Worm (Caenorhabditis elegans) whole organism, L4 larva: ENCODE results near the gene fbxb-90.

ENCODE experiments used
- T20F7.1 ChIP-seq: fragments of 200-800 bp; sonication (Bioruptor generic); optimal IDR thresholded peaks from 2 replicates; lab custom pipeline; 2018; ENCODE audit warnings: mild to moderate bottlenecking, missing genetic modification characterization, missing compliant biosample characterization
- Y105C5A.15 ChIP-seq: fragments of 200-800 bp; sonication (Bioruptor generic); IDR thresholded peaks from 2 replicates; pipeline ENCODE4 v1.3.6; 2022; ENCODE audit warnings: missing genetic modification characterization, missing compliant biosample characterization
- Y5F2A.4 ChIP-seq: fragments of 200-800 bp; sonication (Bioruptor generic); optimal IDR thresholded peaks from 2 replicates; lab custom pipeline; 2018; ENCODE audit warnings: mild to moderate bottlenecking, missing genetic modification characterization, missing compliant biosample characterization
- aha-1 ChIP-seq: fragments of 150-350 bp; peaks from one replicate; lab custom pipeline; 2014; ENCODE audit warnings: missing biosample characterization, missing genetic modification characterization
- ceh-20 ChIP-seq: fragments of 200-800 bp; sonication (Bioruptor generic); IDR thresholded peaks from 2 replicates; pipeline ENCODE4 v1.3.6; 2022; ENCODE audit warnings: missing genetic modification reagents, missing genetic modification characterization, missing compliant biosample characterization
- ces-1 ChIP-seq: fragments of 150-350 bp; sonication (generic microtip); optimal IDR thresholded peaks from 4 replicates; lab custom pipeline; 2014; ENCODE audit warnings: missing biosample characterization, missing genetic modification reagents, missing genetic modification characterization
- cey-2 ChIP-seq: sonication (generic microtip); optimal IDR thresholded peaks from 3 replicates; lab custom pipeline; 2017; ENCODE audit warnings: missing genetic modification characterization, mild to moderate bottlenecking, missing compliant biosample characterization, antibody characterized with exemption, borderline replicate concordance; ENCODE audit not compliant: insufficient read depth
- daf-16 ChIP-seq, 3 experiments: sonication (generic microtip); optimal IDR thresholded peaks; 2 replicates each; lab custom pipeline; 2016 to 2017; ENCODE audit warnings: missing genetic modification characterization in 3 of 3, missing genetic modification reagents in 3 of 3, mild to moderate bottlenecking in 2 of 3, missing compliant biosample characterization in 2 of 3, missing biosample characterization in 1 of 3, moderate library complexity in 1 of 3
- daf-19 ChIP-seq: fragments of 200-800 bp; sonication (Bioruptor generic); conservative IDR thresholded peaks from 2 replicates; pipeline ENCODE4 v1.3.6; 2022; ENCODE audit warnings: missing genetic modification characterization, missing compliant biosample characterization
- dmd-6 ChIP-seq: fragments of 200-800 bp; sonication (Bioruptor generic); IDR thresholded peaks from 2 replicates; pipeline ENCODE4 v1.3.6; 2022; ENCODE audit warnings: missing genetic modification reagents, missing genetic modification characterization, missing compliant biosample characterization
- dmd-8 ChIP-seq: fragments of 200-800 bp; sonication (Bioruptor generic); IDR thresholded peaks from 2 replicates; pipeline ENCODE4 v1.3.6; 2022; ENCODE audit warnings: missing genetic modification characterization, missing compliant biosample characterization
- dpl-1 ChIP-seq: fragments of 150-350 bp; optimal IDR thresholded peaks from 2 replicates; lab custom pipeline; 2014; ENCODE audit warnings: missing biosample characterization, missing genetic modification reagents, missing genetic modification characterization
- duxl-1 ChIP-seq: sonication (generic microtip); optimal IDR thresholded peaks from 2 replicates; lab custom pipeline; 2016; ENCODE audit warnings: mild to moderate bottlenecking, missing genetic modification characterization, moderate library complexity, missing compliant biosample characterization; ENCODE audit not compliant: poor library complexity
- egl-27 ChIP-seq: sonication (generic microtip); optimal IDR thresholded peaks from 3 replicates; lab custom pipeline; 2017; ENCODE audit warnings: missing biosample characterization, missing genetic modification reagents, missing genetic modification characterization
- fkh-10 ChIP-seq: fragments of 150-350 bp; optimal IDR thresholded peaks from 2 replicates; lab custom pipeline; 2014; ENCODE audit warnings: missing biosample characterization, missing genetic modification reagents, missing genetic modification characterization
- hif-1 ChIP-seq, 2 experiments: sonication (generic microtip); optimal IDR thresholded peaks; 2 replicates each; lab custom pipeline; 2016 to 2017; ENCODE audit warnings: missing compliant biosample characterization in 2 of 2, missing genetic modification characterization in 2 of 2, missing genetic modification reagents in 2 of 2, missing genotype in 2 of 2, mild to moderate bottlenecking in 1 of 2
- hlh-11 ChIP-seq: fragments of 200-800 bp; sonication (Bioruptor generic); optimal IDR thresholded peaks from 2 replicates; lab custom pipeline; 2018; ENCODE audit warnings: mild to moderate bottlenecking, missing genetic modification characterization, missing compliant biosample characterization
- hmg-1.1 ChIP-seq: fragments of 200-800 bp; sonication (Bioruptor generic); IDR thresholded peaks from 2 replicates; pipeline ENCODE4 v1.3.6; 2022; ENCODE audit warnings: missing genetic modification reagents, missing genetic modification characterization, missing compliant biosample characterization
- lin-38 ChIP-seq: fragments of 200-800 bp; sonication (Bioruptor generic); IDR thresholded peaks from 2 replicates; pipeline ENCODE4 v1.3.6; 2022; ENCODE audit warnings: missing genetic modification reagents, missing genetic modification characterization, missing compliant biosample characterization
- lsy-2 ChIP-seq, 2 experiments: fragments of 150-350 bp in 1 of 2; sonication (generic microtip) in 1 of 2; optimal IDR thresholded peaks; 2 replicates each; lab custom pipeline; 2014 to 2017; ENCODE audit warnings: missing biosample characterization in 2 of 2, missing genetic modification characterization in 2 of 2
- madf-9 ChIP-seq: fragments of 200-800 bp; sonication (Bioruptor generic); conservative IDR thresholded peaks from 2 replicates; pipeline ENCODE4 v1.3.6; 2022; ENCODE audit warnings: missing genetic modification reagents, missing genetic modification characterization, missing compliant biosample characterization
- mdl-1 ChIP-seq, 2 experiments: fragments of 150-350 bp in 1 of 2; sonication (generic microtip) in 1 of 2; optimal IDR thresholded peaks; 2 replicates each; lab custom pipeline; 2014 to 2017; ENCODE audit warnings: missing biosample characterization in 2 of 2, missing genetic modification characterization in 2 of 2
- mxl-3 ChIP-seq: fragments of 200-800 bp; sonication (Bioruptor generic); optimal IDR thresholded peaks from 2 replicates; lab custom pipeline; 2018; ENCODE audit warnings: mild to moderate bottlenecking, missing genetic modification characterization, missing compliant biosample characterization
- nhr-102 ChIP-seq: sonication (generic microtip); optimal IDR thresholded peaks from 2 replicates; lab custom pipeline; 2016; ENCODE audit warnings: mild to moderate bottlenecking, missing genetic modification characterization, moderate library complexity, missing compliant biosample characterization
- nhr-11 ChIP-seq: fragments of 150-350 bp; optimal IDR thresholded peaks from 2 replicates; lab custom pipeline; 2014; ENCODE audit warnings: missing biosample characterization, missing genetic modification characterization
- nhr-28 ChIP-seq: fragments of 150-350 bp; optimal IDR thresholded peaks from 2 replicates; lab custom pipeline; 2014; ENCODE audit warnings: missing biosample characterization, missing genetic modification characterization
- nhr-41 ChIP-seq: fragments of 200-800 bp; sonication (Bioruptor generic); IDR thresholded peaks from 2 replicates; pipeline ENCODE4 v1.3.6; 2022; ENCODE audit warnings: missing genetic modification reagents, missing genetic modification characterization, missing compliant biosample characterization
- nhr-77 ChIP-seq: fragments of 150-350 bp; optimal IDR thresholded peaks from 2 replicates; lab custom pipeline; 2014; ENCODE audit warnings: missing biosample characterization, missing genetic modification characterization
- pha-4 ChIP-seq, 2 experiments: fragments of 150-350 bp in 1 of 2; fragments of 200-800 bp in 1 of 2; sonication (Bioruptor generic) in 1 of 2; IDR thresholded peaks in 1 of 2; optimal IDR thresholded peaks in 1 of 2; 2 replicates each; pipeline versions ENCODE4 v1.3.6 to Lab custom; 2014 to 2022; ENCODE audit warnings: missing genetic modification characterization in 2 of 2, missing genetic modification reagents in 2 of 2, missing biosample characterization in 1 of 2, missing compliant biosample characterization in 1 of 2
- pqm-1 ChIP-seq: sonication (generic microtip); optimal IDR thresholded peaks from 2 replicates; lab custom pipeline; 2017; ENCODE audit warnings: missing biosample characterization, missing genetic modification characterization
- sdz-12 ChIP-seq: fragments of 200-800 bp; sonication (Bioruptor generic); optimal IDR thresholded peaks from 2 replicates; lab custom pipeline; 2018; ENCODE audit warnings: mild to moderate bottlenecking, missing genetic modification characterization, missing compliant biosample characterization
- tag-97 ChIP-seq: fragments of 200-800 bp; sonication (Bioruptor generic); IDR thresholded peaks from 2 replicates; pipeline ENCODE4 v1.3.6; 2022; ENCODE audit warnings: missing genetic modification characterization, missing compliant biosample characterization
- tra-1 ChIP-seq: fragments of 200-800 bp; sonication (Bioruptor generic); IDR thresholded peaks from 2 replicates; pipeline ENCODE4 v1.3.6; 2022; ENCODE audit warnings: missing genetic modification reagents, missing genetic modification characterization, missing compliant biosample characterization
- unc-130 ChIP-seq: sonication (generic microtip); optimal IDR thresholded peaks from 2 replicates; lab custom pipeline; 2016; ENCODE audit warnings: missing genetic modification reagents, missing genetic modification characterization, missing compliant biosample characterization
- unc-62 ChIP-seq, 3 experiments: fragments of 150-350 bp in 1 of 3; sonication (generic microtip); optimal IDR thresholded peaks in 2 of 3; peaks in 1 of 3; 1 replicate in 1 of 3; 2 replicates in 2 of 3; lab custom pipeline; 2014 to 2017; ENCODE audit warnings: missing biosample characterization in 3 of 3, missing genetic modification characterization in 3 of 3, missing genetic modification reagents in 3 of 3, missing genotype in 1 of 3
- zfp-2 ChIP-seq: sonication (generic microtip); optimal IDR thresholded peaks from 2 replicates; lab custom pipeline; 2016; ENCODE audit warnings: mild to moderate bottlenecking, missing genetic modification characterization, missing compliant biosample characterization

Gene fbxb-90

ce11 chrII:3752184-3752583 is 3.6 kb upstream of the fbxb-90 start, which contains the start of gene sdz-11:
Gene sdz-11 (minus strand): TSS chrII:3752284.
- peak; percentile 56 for TF ChIP-seq aha-1
- no peak for TF ChIP-seq unc-130 (GFP tag; lab: Kevin White, UChicago)
- TF ChIP-seq unc-62 (GFP tag; optimal IDR thresholded peaks at IDR 0.05 in 1 of 2; lab: Kevin White, UChicago), result peak in 1 of 2 experiments; percentile 33
- no peak for TF ChIP-seq unc-62 (tag; optimal IDR thresholded peaks at IDR 0.05; lab: Kevin White, UChicago)

- TF ChIP-seq lin-38 (GFP tag; lab: Robert Waterston, UW) (no peak), cey-2 (no peak), pqm-1 (no peak), fkh-10 (GFP tag; lab: Kevin White, UChicago) (no peak), unc-130 (GFP tag; lab: Kevin White, UChicago) (no peak), daf-19 (GFP tag; lab: Robert Waterston, UW) (no peak), nhr-11 (tag; lab: Kevin White, UChicago) (no peak), egl-27 (tag; lab: Kevin White, UChicago) (no peak), sdz-12 (no peak), tag-97 (no peak), tra-1 (no peak)
- TF ChIP-seq, all 104 proteins: peak for 0
These were observed 2.1 kb upstream of the fbxb-90 start, which contains the start of gene fbxb-91 for ce11 chrII:3750685-3751084. Gene fbxb-91 (minus strand): TSS chrII:3750785.

ce11 chrII:3747405-3747804 is 1.2 kb downstream of the fbxb-90 start, which contains the start of gene fbxb-92:
Gene fbxb-92 (minus strand): TSS chrII:3747505.
- TF ChIP-seq dpl-1 (GFP tag; lab: Kevin White, UChicago), result no peak
- TF ChIP-seq zfp-2 (tag; lab: Kevin White, UChicago), result no peak
- TF ChIP-seq egl-27 (tag; lab: Kevin White, UChicago), result no peak
- no peak for TF ChIP-seq lsy-2 (tag; optimal IDR thresholded peaks at IDR 0.05; lab: Kevin White, UChicago)
- TF ChIP-seq hif-1 (tag; optimal IDR thresholded peaks at IDR 0.05; lab: Kevin White, UChicago), result no peak
- no peak for TF ChIP-seq daf-19 (GFP tag; lab: Robert Waterston, UW)
- TF ChIP-seq ces-1 (GFP tag; lab: Kevin White, UChicago), result no peak
- TF ChIP-seq dmd-8 (GFP tag; lab: Robert Waterston, UW), result no peak
- TF ChIP-seq Y5F2A.4 (GFP tag; lab: Kevin White, UChicago), result no peak
- TF ChIP-seq ceh-20 (GFP tag; lab: Robert Waterston, UW), result no peak
- no peak for TF ChIP-seq Y105C5A.15 (GFP tag; lab: Robert Waterston, UW)
- TF ChIP-seq madf-9, result no peak
- TF ChIP-seq nhr-41 (GFP tag; lab: Robert Waterston, UW), result no peak
- TF ChIP-seq, all 104 proteins: peak for 0

ce11 chrII:3743684-3744200 is 4.9 kb downstream of the fbxb-90 start, which contains the start of gene nta-1:
Gene nta-1 (minus strand): TSS chrII:3743814.
- TF ChIP-seq pqm-1 (peak; percentile 50), dmd-6 (peak; percentile 58), unc-62 (GFP tag; optimal IDR thresholded peaks at IDR 0.05 in 1 of 2; lab: Kevin White, UChicago) (peak in 1 of 2 experiments; percentile 97), unc-62 (tag; optimal IDR thresholded peaks at IDR 0.05; lab: Kevin White, UChicago) (no peak), pha-4 (GFP tag; IDR thresholded peaks at IDR 0.05; lab: Robert Waterston, UW) (no peak), pha-4 (tag; optimal IDR thresholded peaks at IDR 0.05; lab: Kevin White, UChicago) (no peak), nhr-102 (tag; lab: Kevin White, UChicago) (peak; percentile 74), hmg-1.1 (GFP tag; lab: Robert Waterston, UW) (0 out of 2 replicates have a peak, but pooled peaks have one; percentile 36), hlh-11 (tag; lab: Kevin White, UChicago) (peak; percentile 51), mdl-1 (tag; optimal IDR thresholded peaks at IDR 0.05; lab: Kevin White, UChicago) (peak in 1 of 2 experiments; percentile 22), daf-16 (GFP tag; optimal IDR thresholded peaks at IDR 0.05; lab: Kevin White, UChicago) (no peak), daf-16 (tag; optimal IDR thresholded peaks at IDR 0.05; lab: Kevin White, UChicago) (peak; percentile 64), nhr-77 (tag; lab: Kevin White, UChicago) (peak; percentile 13), T20F7.1 (no peak), mxl-3 (GFP tag; lab: Kevin White, UChicago) (no peak), duxl-1 (peak; percentile 76), nhr-28 (tag; lab: Kevin White, UChicago) (peak; percentile 91)
